Fruit fly (Drosophila melanogaster): ENCODE measurements around the gene CG15747.

CG15747 gene

DNA sequence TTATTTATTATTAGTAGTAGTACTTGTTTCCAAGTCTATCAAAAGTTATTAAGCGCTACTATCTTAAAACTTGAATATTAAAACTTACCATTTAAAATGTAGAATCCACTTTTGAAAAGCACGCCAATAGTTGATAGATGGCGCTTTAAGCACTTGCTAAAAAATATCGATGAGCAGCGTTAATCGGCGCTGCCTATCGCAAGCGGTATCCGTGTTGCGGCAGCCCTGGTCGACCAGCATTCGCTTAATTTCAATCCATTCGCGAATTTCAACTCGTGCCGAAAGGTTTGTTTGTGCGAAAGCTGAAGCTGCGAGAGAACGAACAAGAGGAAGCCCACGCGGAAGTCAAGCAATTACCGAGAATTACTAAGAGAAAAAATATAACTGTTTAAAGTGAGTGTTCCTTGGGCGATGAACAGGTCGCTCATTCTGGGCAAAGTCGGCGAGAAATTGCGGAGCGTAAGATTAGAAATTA, 8.5 kb upstream of the CG15747 start, which contains the start of gene Prx2 (continued):
- no peak for TF ChIP-seq dan (GFP tag; IDR thresholded peaks at IDR 0.05)
- no peak for TF ChIP-seq cg (GFP tag; optimal IDR thresholded peaks at IDR 0.05)
- TF ChIP-seq NK7.1 (GFP tag; optimal IDR thresholded peaks at IDR 0.05) = no peak
- no peak for TF ChIP-seq sr (GFP tag; IDR thresholded peaks at IDR 0.05)
- no peak for TF ChIP-seq Nf-YA (GFP tag; IDR thresholded peaks at IDR 0.05)
- no peak for TF ChIP-seq CG6765 (GFP tag; optimal IDR thresholded peaks at IDR 0.05)
- no peak for TF ChIP-seq CG6813 (GFP tag; optimal IDR thresholded peaks at IDR 0.05)
- no peak for TF ChIP-seq CG3726 (GFP tag; IDR thresholded peaks at IDR 0.05)
- no peak for TF ChIP-seq tgo (GFP tag; IDR thresholded peaks at IDR 0.05)
- peak; percentile 11 for TF ChIP-seq grau (tag; optimal IDR thresholded peaks at IDR 0.05)
- peak; percentile 20 for TF ChIP-seq CG14710 (tag; optimal IDR thresholded peaks at IDR 0.05)
- no peak for TF ChIP-seq Aef1 (GFP tag; IDR thresholded peaks at IDR 0.05)
- TF ChIP-seq CG8281 (tag; optimal IDR thresholded peaks at IDR 0.05) = no peak
- no peak for TF ChIP-seq ab (GFP tag; optimal IDR thresholded peaks at IDR 0.05)
- no peak for TF ChIP-seq fd96Cb (tag; optimal IDR thresholded peaks at IDR 0.05)
- peak; percentile 13 for TF ChIP-seq Dek (tag; optimal IDR thresholded peaks at IDR 0.05)
- TF ChIP-seq Fer2 (tag; optimal IDR thresholded peaks at IDR 0.05) = no peak
- TF ChIP-seq Ptx1 (GFP tag; IDR thresholded peaks at IDR 0.05) = peak; percentile 57
- TF ChIP-seq Sry-δ (GFP tag; optimal IDR thresholded peaks at IDR 0.05) = peak; percentile 67
- TF ChIP-seq CG15479 (GFP tag; optimal IDR thresholded peaks at IDR 0.05) = no peak
- peak; percentile 85 for TF ChIP-seq pzg (GFP tag; optimal IDR thresholded peaks at IDR 0.05)
- TF ChIP-seq amos (GFP tag; IDR thresholded peaks at IDR 0.05; ENCODE audit: partially characterized antibody) = peak; percentile 87; the same call in 1 of the 2 replicates
- TF ChIP-seq Hr3 (GFP tag; optimal IDR thresholded peaks at IDR 0.05) = peak; percentile 1
- TF ChIP-seq kay (GFP tag; optimal IDR thresholded peaks at IDR 0.05) = no peak
- TF ChIP-seq CG11085 (GFP tag; IDR thresholded peaks at IDR 0.05) = 0 out of 2 replicates have a peak, but pooled peaks have one; percentile 28
- TF ChIP-seq crol (GFP tag; IDR thresholded peaks at IDR 0.05) = no peak
- peak; percentile 25 for TF ChIP-seq CG12155 (GFP tag; optimal IDR thresholded peaks at IDR 0.05)
- TF ChIP-seq BtbVII (GFP tag; optimal IDR thresholded peaks at IDR 0.05) = peak; percentile 12
- TF ChIP-seq al (GFP tag; IDR thresholded peaks at IDR 0.05) = 0 out of 2 replicates have a peak, but pooled peaks have one; percentile 6
- TF ChIP-seq gce (GFP tag; IDR thresholded peaks at IDR 0.05) = 0 out of 3 replicates have a peak, but pooled peaks have one; percentile 8
- TF ChIP-seq Usf (GFP tag; optimal IDR thresholded peaks at IDR 0.05) = no peak
- no peak for TF ChIP-seq CG14050 (GFP tag; IDR thresholded peaks at IDR 0.05)
- TF ChIP-seq sens-2 (GFP tag; IDR thresholded peaks at IDR 0.05) = no peak
- no peak for TF ChIP-seq Atf3 (GFP tag; optimal IDR thresholded peaks at IDR 0.05)
- TF ChIP-seq nerfin-2 (GFP tag; IDR thresholded peaks at IDR 0.05; ENCODE audit: partially characterized antibody) = peak; percentile 56; the same call in 1 of the 2 replicates
- no peak for TF ChIP-seq C15 (GFP tag; IDR thresholded peaks at IDR 0.05)
- no peak for TF ChIP-seq Bteb2 (GFP tag; optimal IDR thresholded peaks at IDR 0.05)
- no peak for TF ChIP-seq gcm2 (GFP tag; optimal IDR thresholded peaks at IDR 0.05)
- TF ChIP-seq CG9215 (GFP tag; IDR thresholded peaks at IDR 0.05) = 0 out of 2 replicates have a peak, but pooled peaks have one; percentile 7
- no peak for TF ChIP-seq Mes4 (GFP tag; optimal IDR thresholded peaks at IDR 0.05)
- TF ChIP-seq Ssrp (tag; optimal IDR thresholded peaks at IDR 0.05) = no peak
- no peak for TF ChIP-seq ATbp (GFP tag; optimal IDR thresholded peaks at IDR 0.05)
- TF ChIP-seq gro (GFP tag; optimal IDR thresholded peaks at IDR 0.05) = peak; percentile 54
- TF ChIP-seq gsb-n (tag; optimal IDR thresholded peaks at IDR 0.05) = no peak
- no peak for TF ChIP-seq trem (tag; optimal IDR thresholded peaks at IDR 0.05)
- TF ChIP-seq CG4328 (GFP tag; optimal IDR thresholded peaks at IDR 0.05) = no peak
- no peak for TF ChIP-seq B-H1 (GFP tag; IDR thresholded peaks at IDR 0.05)
- no peak for TF ChIP-seq CG7556 (GFP tag; optimal IDR thresholded peaks at IDR 0.05)
- TF ChIP-seq MBD-R2 (GFP tag; IDR thresholded peaks at IDR 0.05) = peak; percentile 53
- TF ChIP-seq CG11723 (GFP tag; optimal IDR thresholded peaks at IDR 0.05) = no peak
- TF ChIP-seq CG30431 (GFP tag; optimal IDR thresholded peaks at IDR 0.05) = no peak
- TF ChIP-seq wor (GFP tag; IDR thresholded peaks at IDR 0.05) = no peak
